Fruit fly (Drosophila melanogaster) whole organism, pupa: Measurements from ENCODE around the gene Ire1.

ENCODE experiments used
- CG10348 ChIP-seq: fragments of 200-800 bp; sonication (Bioruptor generic); IDR thresholded peaks from 2 replicates; pipeline ENCODE4 v1.3.6; 2022; ENCODE audit warnings: missing biosample characterization, missing genetic modification characterization
- CG12605 ChIP-seq: fragments of 200-800 bp; sonication (Bioruptor generic); IDR thresholded peaks from 2 replicates; pipeline ENCODE4 v1.3.6; 2022; ENCODE audit warnings: missing biosample characterization, missing genetic modification characterization
- CG13204 ChIP-seq: fragments of 200-800 bp; sonication (Bioruptor generic); optimal IDR thresholded peaks from 2 replicates; lab custom pipeline; 2018; ENCODE audit warnings: missing biosample characterization, mild to moderate bottlenecking, missing genetic modification characterization, moderate library complexity
- CG14655 ChIP-seq: fragments of 200-800 bp; sonication (Bioruptor generic); optimal IDR thresholded peaks from 3 replicates; lab custom pipeline; 2017; ENCODE audit warnings: mild to moderate bottlenecking, missing biosample characterization, missing genetic modification reagents, missing genetic modification characterization
- CG15710 ChIP-seq: fragments of 200-800 bp; sonication (Bioruptor generic); optimal IDR thresholded peaks from 2 replicates; lab custom pipeline; 2018; ENCODE audit warnings: missing biosample characterization, mild to moderate bottlenecking, missing genetic modification characterization, moderate library complexity
- CG17806 ChIP-seq: fragments of 200-800 bp; sonication (Bioruptor generic); optimal IDR thresholded peaks from 2 replicates; lab custom pipeline; 2018; ENCODE audit warnings: missing biosample characterization, mild to moderate bottlenecking, missing genetic modification characterization, moderate library complexity
- CG32121 ChIP-seq: fragments of 200-800 bp; sonication (Bioruptor generic); IDR thresholded peaks from 2 replicates; pipeline ENCODE4 v1.3.6; 2022; ENCODE audit warnings: missing biosample characterization, missing genetic modification characterization
- CG34367 ChIP-seq: fragments of 200-800 bp; sonication (Bioruptor generic); optimal IDR thresholded peaks from 2 replicates; lab custom pipeline; 2018; ENCODE audit warnings: missing biosample characterization, mild to moderate bottlenecking, missing genetic modification characterization
- CG4496 ChIP-seq: fragments of 200-800 bp; sonication (Bioruptor generic); IDR thresholded peaks from 3 replicates; pipeline ENCODE4 v1.3.6; 2022; ENCODE audit warnings: missing biosample characterization, missing genetic modification characterization
- CG8159 ChIP-seq: fragments of 200-800 bp; sonication (Bioruptor generic); optimal IDR thresholded peaks from 3 replicates; lab custom pipeline; 2018; ENCODE audit warnings: missing biosample characterization, mild to moderate bottlenecking, missing genetic modification characterization, moderate library complexity
- CG8301 ChIP-seq: fragments of 200-800 bp; sonication (Bioruptor generic); optimal IDR thresholded peaks from 2 replicates; lab custom pipeline; 2018; ENCODE audit warnings: missing biosample characterization, mild to moderate bottlenecking, missing genetic modification characterization
- CG9948 ChIP-seq: fragments of 200-800 bp; sonication (Bioruptor generic); optimal IDR thresholded peaks from 2 replicates; lab custom pipeline; 2018; ENCODE audit warnings: missing biosample characterization, mild to moderate bottlenecking, missing genetic modification characterization, moderate library complexity
- D1 ChIP-seq: fragments of 200-800 bp; sonication (Bioruptor generic); optimal IDR thresholded peaks from 2 replicates; lab custom pipeline; 2018; ENCODE audit warnings: missing biosample characterization, mild to moderate bottlenecking, missing genetic modification characterization, moderate library complexity
- EcR ChIP-seq: fragments of 200-800 bp; sonication (Bioruptor generic); optimal IDR thresholded peaks from 3 replicates; lab custom pipeline; 2019; ENCODE audit warnings: missing biosample characterization, missing genetic modification characterization, mild to moderate bottlenecking, moderate library complexity, missing genetic modification reagents
- Ets98B ChIP-seq: fragments of 200-800 bp; sonication (Bioruptor generic); IDR thresholded peaks from 2 replicates; pipeline ENCODE4 v1.3.6; 2022; ENCODE audit warnings: missing biosample characterization, missing genetic modification characterization
- Pif1A ChIP-seq: fragments of 200-800 bp; sonication (Bioruptor generic); optimal IDR thresholded peaks from 3 replicates; lab custom pipeline; 2016; ENCODE audit warnings: missing biosample characterization, missing genetic modification characterization
- Pif1B ChIP-seq: fragments of 200-800 bp; sonication (Bioruptor generic); optimal IDR thresholded peaks from 3 replicates; lab custom pipeline; 2016; ENCODE audit warnings: missing biosample characterization, missing genetic modification characterization
- Snoo ChIP-seq: fragments of 200-800 bp; sonication (Bioruptor generic); optimal IDR thresholded peaks from 3 replicates; lab custom pipeline; 2017; ENCODE audit warnings: missing biosample characterization, mild to moderate bottlenecking, missing genetic modification characterization, inconsistent platforms
- fd96Ca ChIP-seq: fragments of 200-800 bp; sonication (Bioruptor generic); IDR thresholded peaks from 3 replicates; pipeline ENCODE4 v1.3.6; 2022; ENCODE audit warnings: missing biosample characterization, missing genetic modification characterization
- gl ChIP-seq: fragments of 200-800 bp; sonication (Bioruptor generic); optimal IDR thresholded peaks from 2 replicates; lab custom pipeline; 2018; ENCODE audit warnings: missing biosample characterization, mild to moderate bottlenecking, missing genetic modification characterization
- rn ChIP-seq: fragments of 200-800 bp; sonication (Bioruptor generic); IDR thresholded peaks from 2 replicates; pipeline ENCODE4 v1.3.6; 2022; ENCODE audit warnings: missing biosample characterization, missing genetic modification characterization

The Ire1 gene

DNA sequence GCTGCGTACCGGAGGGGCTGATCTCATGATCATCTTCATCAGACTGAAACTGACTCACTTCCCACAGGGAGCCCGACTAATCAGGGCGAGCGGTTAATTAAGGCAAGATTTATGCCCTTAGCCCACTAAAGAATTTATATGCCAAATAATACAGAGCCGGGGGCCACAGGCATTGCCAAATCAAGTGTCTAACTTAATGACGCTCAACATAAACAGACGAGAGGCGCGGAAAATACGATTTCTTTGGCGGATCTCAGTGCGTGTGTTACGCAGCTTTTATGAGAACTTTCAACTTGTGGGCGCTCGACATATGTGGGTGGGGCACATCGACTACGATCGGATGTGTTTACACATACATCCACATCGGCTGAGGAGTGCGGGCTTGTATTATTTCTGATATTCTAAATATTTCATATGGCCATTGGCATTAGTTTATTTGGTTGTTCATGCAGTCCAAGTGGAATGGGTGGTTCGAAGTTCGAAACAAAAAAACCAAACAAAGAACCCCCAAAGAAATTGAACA lies 34.2 kb downstream of the Ire1 start:
- TF ChIP-seq CG14655 (GFP tag; lab: Kevin White, UChicago) (no peak), Pif1A (GFP tag; lab: Kevin White, UChicago) (no peak), CG34367 (no peak), rn (GFP tag; lab: Robert Waterston, UW) (no peak), gl (tag; lab: Kevin White, UChicago) (no peak), CG8159 (tag; lab: Kevin White, UChicago) (no peak), D1 (tag; lab: Kevin White, UChicago) (no peak)

DNA sequence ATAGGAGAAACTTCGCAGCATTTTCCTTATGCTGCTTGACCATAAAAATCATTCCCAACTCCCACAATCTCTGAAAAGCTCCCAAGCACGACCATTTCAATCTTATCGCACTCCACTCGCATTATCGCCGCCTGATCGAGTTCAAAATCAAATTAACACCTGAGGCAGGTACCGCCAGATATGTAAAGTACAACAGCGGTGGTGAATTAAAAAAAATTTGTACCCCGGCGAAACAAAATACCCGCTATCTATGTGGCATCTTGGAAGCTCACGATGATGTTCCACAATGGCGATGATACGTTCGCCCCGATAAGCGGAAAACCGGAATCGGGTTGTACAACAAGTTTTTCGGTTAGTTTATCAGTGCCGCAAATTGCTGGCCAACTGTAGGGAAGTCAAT lies 34.7 kb downstream of the Ire1 start:
- no peak for TF ChIP-seq EcR
- no peak for TF ChIP-seq gl (tag; lab: Kevin White, UChicago)
- TF ChIP-seq Snoo (tag; lab: Kevin White, UChicago), result no peak
- TF ChIP-seq CG4496 (GFP tag; lab: Robert Waterston, UW), result no peak
- TF ChIP-seq CG14655 (GFP tag; lab: Kevin White, UChicago), result no peak
- TF ChIP-seq CG8159 (tag; lab: Kevin White, UChicago), result no peak
- TF ChIP-seq CG12605, result no peak
- no peak for TF ChIP-seq Pif1A (GFP tag; lab: Kevin White, UChicago)
- TF ChIP-seq CG17806 (tag; lab: Kevin White, UChicago), result no peak
- TF ChIP-seq Pif1B (GFP tag; lab: Kevin White, UChicago), result no peak
- no peak for TF ChIP-seq rn (GFP tag; lab: Robert Waterston, UW)
- TF ChIP-seq Ets98B, result no peak
- TF ChIP-seq CG15710, result no peak
- TF ChIP-seq CG32121 (GFP tag; lab: Robert Waterston, UW), result no peak
- TF ChIP-seq, all 21 proteins: peak for 0

DNA sequence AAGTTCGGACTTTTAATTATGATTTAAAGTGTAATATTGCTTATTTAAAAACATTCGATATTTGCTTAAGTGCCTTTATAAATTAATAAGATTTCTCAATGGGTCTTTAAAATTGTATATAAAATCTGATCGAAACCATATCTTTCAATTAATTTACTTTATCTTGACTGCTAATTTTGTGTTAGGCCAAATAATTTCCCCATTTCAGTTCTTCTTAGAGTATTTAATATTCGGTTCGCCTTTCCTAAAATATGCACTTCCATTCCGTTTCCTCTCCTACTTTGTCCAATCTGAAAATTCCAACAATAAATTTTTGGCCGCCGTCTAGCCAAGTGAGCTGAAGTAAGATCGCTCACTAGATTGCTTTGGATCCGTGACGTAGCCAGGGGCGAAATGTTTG lies 36.6 kb downstream of the Ire1 start:
- no peak for TF ChIP-seq rn (GFP tag; lab: Robert Waterston, UW)
- no peak for TF ChIP-seq CG4496 (GFP tag; lab: Robert Waterston, UW)
- no peak for TF ChIP-seq CG9948 (tag; lab: Kevin White, UChicago)
- no peak for TF ChIP-seq CG15710
- no peak for TF ChIP-seq Ets98B
- TF ChIP-seq CG8301 (tag; lab: Kevin White, UChicago), result no peak
- TF ChIP-seq CG10348 (GFP tag; lab: Robert Waterston, UW), result no peak
- TF ChIP-seq CG12605, result no peak
- TF ChIP-seq CG32121 (GFP tag; lab: Robert Waterston, UW), result no peak
- no peak for TF ChIP-seq gl (tag; lab: Kevin White, UChicago)
- no peak for TF ChIP-seq fd96Ca (GFP tag; lab: Robert Waterston, UW)
- no peak for TF ChIP-seq Pif1A (GFP tag; lab: Kevin White, UChicago)
- no peak for TF ChIP-seq EcR
- TF ChIP-seq CG14655 (GFP tag; lab: Kevin White, UChicago), result no peak
- TF ChIP-seq D1 (tag; lab: Kevin White, UChicago), result no peak
- TF ChIP-seq CG13204 (GFP tag; lab: Kevin White, UChicago), result no peak
- no peak for TF ChIP-seq CG34367
- no peak for TF ChIP-seq Pif1B (GFP tag; lab: Kevin White, UChicago)

DNA sequence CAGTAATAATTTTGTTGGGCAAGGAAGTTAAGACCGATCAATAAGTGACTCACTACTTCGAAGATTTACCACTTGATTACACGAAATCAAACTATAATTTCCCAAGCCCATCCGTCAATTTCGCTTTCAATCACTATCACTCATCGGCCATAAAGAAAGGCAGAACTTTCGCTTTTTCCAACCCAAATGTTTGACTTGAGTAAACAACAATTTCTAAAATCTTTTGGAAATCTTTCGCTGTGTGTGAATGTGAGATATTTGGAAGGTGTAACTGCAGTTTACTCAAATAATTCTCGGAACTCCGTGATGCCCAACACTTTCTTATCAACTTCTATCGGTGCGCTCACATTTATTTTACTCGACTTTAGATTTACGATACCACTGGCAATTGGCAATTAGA lies 39.0 kb downstream of the Ire1 start:
- no peak for TF ChIP-seq fd96Ca (GFP tag; lab: Robert Waterston, UW)
- TF ChIP-seq CG13204 (GFP tag; lab: Kevin White, UChicago), result no peak
- TF ChIP-seq CG15710, result no peak
- no peak for TF ChIP-seq Snoo (tag; lab: Kevin White, UChicago)
- no peak for TF ChIP-seq Pif1A (GFP tag; lab: Kevin White, UChicago)
- no peak for TF ChIP-seq CG34367
- no peak for TF ChIP-seq EcR
- TF ChIP-seq Ets98B, result no peak
- no peak for TF ChIP-seq D1 (tag; lab: Kevin White, UChicago)
- no peak for TF ChIP-seq CG4496 (GFP tag; lab: Robert Waterston, UW)
- TF ChIP-seq CG8159 (tag; lab: Kevin White, UChicago), result no peak
- TF ChIP-seq CG12605, result no peak
- TF ChIP-seq CG9948 (tag; lab: Kevin White, UChicago), result no peak
- TF ChIP-seq Pif1B (GFP tag; lab: Kevin White, UChicago), result no peak
- TF ChIP-seq gl (tag; lab: Kevin White, UChicago), result no peak
- TF ChIP-seq CG14655 (GFP tag; lab: Kevin White, UChicago), result no peak
- no peak for TF ChIP-seq CG17806 (tag; lab: Kevin White, UChicago)
- no peak for TF ChIP-seq CG8301 (tag; lab: Kevin White, UChicago)
- TF ChIP-seq rn (GFP tag; lab: Robert Waterston, UW), result no peak
- no peak for TF ChIP-seq CG10348 (GFP tag; lab: Robert Waterston, UW)

DNA sequence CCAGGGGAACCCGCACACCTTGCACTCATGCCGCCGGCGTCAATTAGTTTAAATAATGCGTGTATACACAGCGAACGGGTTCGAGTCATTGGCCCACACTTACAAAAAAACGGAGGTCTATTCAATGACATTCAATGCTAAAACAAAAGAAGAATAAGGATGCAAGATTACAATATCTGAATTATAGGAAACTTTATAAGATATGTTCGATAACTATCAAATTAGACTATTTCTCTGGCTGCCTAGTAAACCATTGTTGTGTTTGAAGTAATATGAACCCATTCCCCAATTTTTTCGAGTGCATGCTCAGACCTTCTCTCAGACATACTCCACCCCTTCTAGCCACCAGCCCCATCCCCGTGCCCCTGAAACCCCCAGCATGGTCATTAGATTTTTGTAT lies 40.1 kb downstream of the Ire1 start:
- TF ChIP-seq Pif1A (GFP tag; lab: Kevin White, UChicago) (no peak), CG32121 (GFP tag; lab: Robert Waterston, UW) (no peak), D1 (tag; lab: Kevin White, UChicago) (no peak), fd96Ca (GFP tag; lab: Robert Waterston, UW) (peak; percentile 39; the same call in 1 of the 3 replicates), CG8301 (tag; lab: Kevin White, UChicago) (peak; percentile 42), CG13204 (GFP tag; lab: Kevin White, UChicago) (no peak), CG4496 (GFP tag; lab: Robert Waterston, UW) (0 out of 3 replicates have a peak, but pooled peaks have one; percentile 16), CG15710 (no peak), Ets98B (peak; percentile 8; the same call in 1 of the 2 replicates), CG10348 (GFP tag; lab: Robert Waterston, UW) (no peak), CG14655 (GFP tag; lab: Kevin White, UChicago) (peak; percentile 57)

DNA sequence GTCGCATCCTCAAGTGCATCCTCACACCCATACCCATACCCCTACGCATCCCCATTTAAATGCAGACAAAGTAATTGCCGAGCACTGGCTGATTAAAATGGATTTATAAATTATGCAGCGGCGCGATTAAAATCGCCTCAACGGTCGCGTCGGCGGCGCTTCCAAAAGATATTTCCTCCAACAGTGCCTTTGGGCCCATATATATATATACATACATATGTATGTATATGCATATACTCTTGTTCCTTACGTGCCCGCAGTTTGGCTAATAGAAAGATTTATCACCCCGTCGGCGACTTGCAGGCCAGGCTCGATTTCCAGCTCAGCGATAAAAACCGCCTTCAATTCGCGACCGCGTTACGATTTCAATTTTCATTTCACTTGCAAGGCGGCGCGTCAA lies 44.3 kb downstream of the Ire1 start:
- TF ChIP-seq Snoo (tag; lab: Kevin White, UChicago) (no peak), CG9948 (tag; lab: Kevin White, UChicago) (no peak), EcR (no peak), CG17806 (tag; lab: Kevin White, UChicago) (no peak), CG32121 (GFP tag; lab: Robert Waterston, UW) (no peak), Pif1A (GFP tag; lab: Kevin White, UChicago) (no peak), Ets98B (no peak), D1 (tag; lab: Kevin White, UChicago) (no peak), CG15710 (no peak), CG34367 (no peak), CG8301 (tag; lab: Kevin White, UChicago) (no peak), CG13204 (GFP tag; lab: Kevin White, UChicago) (no peak)
